Worm (Caenorhabditis elegans): Measurements from ENCODE around the gene fbxb-82.

ce11 chrIII:146369-146768, 3.3 kb upstream of the fbxb-82 start, which contains the start of gene fbxb-84:
- TF ChIP-seq nhr-28 (tag; optimal IDR thresholded peaks at IDR 0.05) (no peak), pqm-1 (tag; optimal IDR thresholded peaks at IDR 0.05) (no peak), unc-62 (GFP tag; optimal IDR thresholded peaks at IDR 0.05) (no peak), skn-1 (tag; optimal IDR thresholded peaks at IDR 0.05) (no peak), ceh-82 (tag; optimal IDR thresholded peaks at IDR 0.05) (no peak), ceh-16 (tag; optimal IDR thresholded peaks at IDR 0.05) (no peak), lsy-12 (tag; optimal IDR thresholded peaks at IDR 0.05) (no peak), snpc-4 (tag; optimal IDR thresholded peaks at IDR 0.05) (no peak), jun-1 (tag; optimal IDR thresholded peaks at IDR 0.05) (no peak), fos-1 (tag; optimal IDR thresholded peaks at IDR 0.05) (no peak), pha-4 (tag; optimal IDR thresholded peaks at IDR 0.05) (no peak), ztf-4 (tag; optimal IDR thresholded peaks at IDR 0.05) (no peak), nhr-12 (tag; optimal IDR thresholded peaks at IDR 0.05) (no peak), nfya-1 (tag; optimal IDR thresholded peaks at IDR 0.05; ENCODE audit: insufficient read depth) (no peak)
